3 fruit fly cellular contexts compared by ENCODE assay signal in the genomic region with DNA sequence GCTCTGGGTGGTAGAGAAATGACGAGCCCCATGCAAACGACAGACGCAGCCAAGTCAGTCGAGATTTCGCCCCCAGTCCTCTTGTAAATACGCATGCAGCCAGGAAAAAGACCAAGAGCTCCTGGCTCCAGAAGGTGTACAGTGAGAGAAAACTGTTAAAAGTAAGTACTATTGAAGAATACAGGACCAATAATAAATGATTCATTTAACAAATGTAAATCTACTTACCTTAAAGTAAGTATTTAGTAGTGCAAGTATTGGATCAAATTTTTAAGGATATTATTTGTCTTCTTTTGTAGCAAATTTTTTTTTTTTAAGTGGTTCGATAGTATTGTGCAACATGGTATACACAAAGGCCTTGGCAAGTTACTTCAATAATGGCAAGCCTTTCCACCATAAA.
A peak's percentile ranks its signal among the peaks of the same experiment; 100 is the strongest.
TF ChIP-seq lines count a peak whose summit lies in the region.

No protein-coding gene starts in this region.

- no peak for TF ChIP-seq CTCF in whole organism, embryonic (GFP tag; optimal IDR thresholded peaks at IDR 0.05; lab: Kevin White, UChicago)

TF ChIP-seq in whole organism, embryonic, 481 proteins besides CTCF, POLR2A, EP300 and RAD21:
- peak; percentile 15 for TF ChIP-seq sens (GFP tag; lab: Kevin White, UChicago)
- no peak for TF ChIP-seq CG6813 (GFP tag; optimal IDR thresholded peaks at IDR 0.05; lab: Kevin White, UChicago)

TF ChIP-seq in whole organism, prepupa, 60 proteins besides CTCF, POLR2A, EP300 and RAD21:
- TF ChIP-seq fd59A (GFP tag; optimal IDR thresholded peaks at IDR 0.05; lab: Kevin White, UChicago) = no peak
- TF ChIP-seq OdsH (GFP tag; optimal IDR thresholded peaks at IDR 0.05; lab: Kevin White, UChicago) = no peak
- no peak for TF ChIP-seq acj6 (GFP tag; optimal IDR thresholded peaks at IDR 0.05; lab: Kevin White, UChicago)
- peak; percentile 63 for TF ChIP-seq svp (GFP tag; lab: Kevin White, UChicago)
- TF ChIP-seq CG6854 (GFP tag; optimal IDR thresholded peaks at IDR 0.05; lab: Kevin White, UChicago) = no peak
- TF ChIP-seq Eip78C (GFP tag; lab: Kevin White, UChicago) = peak; percentile 69

TF ChIP-seq in whole organism, pupa, 21 proteins besides CTCF, POLR2A, EP300 and RAD21:
- TF ChIP-seq CG17806 (tag; optimal IDR thresholded peaks at IDR 0.05; lab: Kevin White, UChicago) = no peak
- TF ChIP-seq CG8159 (tag; optimal IDR thresholded peaks at IDR 0.05; lab: Kevin White, UChicago) = peak; percentile 43
